Worm (Caenorhabditis elegans) whole organism, L2 larva: ENCODE data around the gene M88.4.

ENCODE experiments used
- C34F6.9 ChIP-seq: fragments of 150-350 bp; optimal IDR thresholded peaks from 2 replicates; lab custom pipeline; 2014; ENCODE audit warnings: missing biosample characterization, missing genetic modification characterization
- F13H6.1 ChIP-seq: sonication (generic microtip); optimal IDR thresholded peaks from 2 replicates; lab custom pipeline; 2016; ENCODE audit warnings: missing genetic modification characterization, missing compliant biosample characterization
- R02D3.7 ChIP-seq: fragments of 150-350 bp; optimal IDR thresholded peaks from 2 replicates; lab custom pipeline; 2014; ENCODE audit warnings: missing biosample characterization, missing genetic modification characterization
- Y55F3AM.14 ChIP-seq: fragments of 200-800 bp; sonication (Bioruptor generic); optimal IDR thresholded peaks from 2 replicates; lab custom pipeline; 2018; ENCODE audit warnings: mild to moderate bottlenecking, missing genetic modification characterization, missing compliant biosample characterization
- aly-2 ChIP-seq: fragments of 150-350 bp; optimal IDR thresholded peaks from 2 replicates; lab custom pipeline; 2014; ENCODE audit warnings: missing biosample characterization, missing genetic modification characterization
- ama-1 ChIP-seq: fragments of 150-350 bp; optimal IDR thresholded peaks from 2 replicates; lab custom pipeline; 2018; ENCODE audit warnings: inconsistent platforms
- blmp-1 ChIP-seq: sonication (generic microtip); optimal IDR thresholded peaks from 2 replicates; lab custom pipeline; 2017; ENCODE audit warnings: missing genetic modification characterization, mild to moderate bottlenecking, missing compliant biosample characterization, antibody characterized with exemption, moderate library complexity; ENCODE audit not compliant: insufficient read depth
- ceh-16 ChIP-seq: fragments of 150-350 bp; optimal IDR thresholded peaks from 2 replicates; lab custom pipeline; 2014; ENCODE audit warnings: missing biosample characterization, missing genetic modification characterization
- crh-2 ChIP-seq: sonication (generic microtip); optimal IDR thresholded peaks from 2 replicates; lab custom pipeline; 2017; ENCODE audit warnings: missing biosample characterization, missing genetic modification characterization
- dmd-4 ChIP-seq: sonication (generic microtip); optimal IDR thresholded peaks from 2 replicates; lab custom pipeline; 2017; ENCODE audit warnings: missing biosample characterization, missing genetic modification characterization
- egl-27 ChIP-seq: sonication (generic microtip); optimal IDR thresholded peaks from 3 replicates; lab custom pipeline; 2017; ENCODE audit warnings: missing biosample characterization, missing genetic modification reagents, missing genetic modification characterization
- elt-1 ChIP-seq: fragments of 150-350 bp; optimal IDR thresholded peaks from 2 replicates; lab custom pipeline; 2014; ENCODE audit warnings: missing biosample characterization, missing genetic modification characterization
- elt-3 ChIP-seq: sonication (generic microtip); optimal IDR thresholded peaks from 2 replicates; lab custom pipeline; 2017; ENCODE audit warnings: missing biosample characterization, missing genetic modification characterization
- fos-1 ChIP-seq: fragments of 150-350 bp; optimal IDR thresholded peaks from 2 replicates; lab custom pipeline; 2014; ENCODE audit warnings: missing biosample characterization, missing genetic modification characterization
- gmeb-1 ChIP-seq: fragments of 150-350 bp; optimal IDR thresholded peaks from 2 replicates; lab custom pipeline; 2014; ENCODE audit warnings: missing biosample characterization, missing genetic modification characterization
- lin-11 ChIP-seq: fragments of 150-350 bp; sonication (generic microtip); optimal IDR thresholded peaks from 2 replicates; lab custom pipeline; 2014; ENCODE audit warnings: missing biosample characterization, missing genetic modification characterization, inconsistent platforms, mixed read lengths
- lin-13 ChIP-seq: fragments of 150-350 bp; optimal IDR thresholded peaks from 2 replicates; lab custom pipeline; 2014; ENCODE audit warnings: missing biosample characterization, missing genetic modification reagents, missing genetic modification characterization
- lsy-2 ChIP-seq, 2 experiments: fragments of 150-350 bp in 1 of 2; sonication (generic microtip) in 1 of 2; optimal IDR thresholded peaks; 2 replicates each; lab custom pipeline; 2014 to 2017; ENCODE audit warnings: missing biosample characterization in 2 of 2, missing genetic modification characterization in 2 of 2
- mab-5 ChIP-seq: fragments of 150-350 bp; optimal IDR thresholded peaks from 2 replicates; lab custom pipeline; 2014; ENCODE audit warnings: missing biosample characterization, missing genetic modification characterization
- mbf-1 ChIP-seq: sonication (generic microtip); optimal IDR thresholded peaks from 2 replicates; lab custom pipeline; 2017; ENCODE audit warnings: missing biosample characterization, missing genetic modification characterization
- mdl-1 ChIP-seq, 2 experiments: fragments of 150-350 bp in 1 of 2; sonication (generic microtip) in 1 of 2; optimal IDR thresholded peaks; 2 replicates each; lab custom pipeline; 2017; ENCODE audit warnings: missing biosample characterization in 2 of 2, missing genetic modification characterization in 2 of 2
- nhr-10 ChIP-seq: sonication (generic microtip); optimal IDR thresholded peaks from 2 replicates; lab custom pipeline; 2017; ENCODE audit warnings: missing biosample characterization, missing genetic modification characterization
- nhr-12 ChIP-seq: fragments of 150-350 bp; optimal IDR thresholded peaks from 2 replicates; lab custom pipeline; 2014; ENCODE audit warnings: missing biosample characterization, missing genetic modification characterization
- nhr-129 ChIP-seq: fragments of 150-350 bp; optimal IDR thresholded peaks from 2 replicates; lab custom pipeline; 2014; ENCODE audit warnings: missing biosample characterization, missing genetic modification characterization
- nhr-21 ChIP-seq: fragments of 150-350 bp; optimal IDR thresholded peaks from 2 replicates; lab custom pipeline; 2014; ENCODE audit warnings: missing biosample characterization, missing genetic modification characterization
- nhr-25 ChIP-seq: fragments of 150-350 bp; sonication (generic microtip); optimal IDR thresholded peaks from 3 replicates; lab custom pipeline; 2014; ENCODE audit warnings: missing biosample characterization, missing genetic modification characterization
- peb-1 ChIP-seq: fragments of 150-350 bp; optimal IDR thresholded peaks from 2 replicates; lab custom pipeline; 2014; ENCODE audit warnings: missing biosample characterization, missing genetic modification characterization
- sem-4 ChIP-seq: fragments of 150-350 bp; optimal IDR thresholded peaks from 2 replicates; lab custom pipeline; 2014; ENCODE audit warnings: missing biosample characterization, missing genetic modification reagents, missing genetic modification characterization
- skn-1 ChIP-seq: sonication (generic microtip); optimal IDR thresholded peaks from 2 replicates; lab custom pipeline; 2017; ENCODE audit warnings: missing biosample characterization, missing genetic modification characterization
- sma-3 ChIP-seq: sonication (generic microtip); optimal IDR thresholded peaks from 2 replicates; lab custom pipeline; 2016; ENCODE audit warnings: missing genetic modification reagents, missing genetic modification characterization, missing compliant biosample characterization
- sma-9 ChIP-seq, 2 experiments: fragments of 150-350 bp in 1 of 2; sonication (generic microtip) in 1 of 2; optimal IDR thresholded peaks; 2 replicates each; lab custom pipeline; 2014 to 2016; ENCODE audit warnings: missing genetic modification characterization in 2 of 2, mild to moderate bottlenecking in 1 of 2, missing biosample characterization in 1 of 2, missing compliant biosample characterization in 1 of 2, missing genetic modification reagents in 1 of 2, moderate library complexity in 1 of 2
- snpc-4 ChIP-seq: fragments of 150-350 bp; optimal IDR thresholded peaks from 2 replicates; lab custom pipeline; 2014; ENCODE audit warnings: missing biosample characterization, missing genetic modification characterization
- unc-55 ChIP-seq: fragments of 150-350 bp; sonication (generic microtip); optimal IDR thresholded peaks from 3 replicates; lab custom pipeline; 2014; ENCODE audit warnings: missing biosample characterization, missing genetic modification reagents, missing genetic modification characterization
- unc-62 ChIP-seq: fragments of 150-350 bp; optimal IDR thresholded peaks from 2 replicates; lab custom pipeline; 2014; ENCODE audit warnings: missing biosample characterization, missing genetic modification reagents, missing genetic modification characterization
- zag-1 ChIP-seq: fragments of 150-350 bp; optimal IDR thresholded peaks from 2 replicates; lab custom pipeline; 2014; ENCODE audit warnings: missing biosample characterization, missing genetic modification characterization
- ztf-1 ChIP-seq: fragments of 200-800 bp; sonication (Bioruptor generic); conservative IDR thresholded peaks from 2 replicates; pipeline ENCODE4 v1.3.6; 2022; ENCODE audit warnings: missing genetic modification characterization, missing compliant biosample characterization
- ztf-11 ChIP-seq: sonication (generic microtip); optimal IDR thresholded peaks from 2 replicates; lab custom pipeline; 2017; ENCODE audit warnings: missing biosample characterization, missing genetic modification characterization
- ztf-4 ChIP-seq: fragments of 150-350 bp; optimal IDR thresholded peaks from 2 replicates; lab custom pipeline; 2014; ENCODE audit warnings: missing biosample characterization, missing genetic modification characterization

M88.4 gene

ce11 chrIII:4544959-4545358 lies 3.9 kb upstream of the M88.4 start, which contains the start of gene M88.3:
Gene M88.3, minus strand, starts transcription at chrIII:4545059.
- TF ChIP-seq nhr-21 (tag; lab: Kevin White, UChicago) = no peak

- TF ChIP-seq ztf-4 (tag; lab: Kevin White, UChicago) (no peak), mbf-1 (tag; lab: Kevin White, UChicago) (no peak), peb-1 (peak; percentile 71), nhr-10 (tag; lab: Kevin White, UChicago) (no peak), lin-11 (tag; lab: Kevin White, UChicago) (peak; percentile 37), sma-3 (GFP tag; lab: Kevin White, UChicago) (peak; percentile 46), blmp-1 (peak; percentile 5), snpc-4 (tag; lab: Kevin White, UChicago) (no peak), dmd-4 (tag; lab: Kevin White, UChicago) (no peak), nhr-21 (tag; lab: Kevin White, UChicago) (peak; percentile 24), mdl-1 (tag; optimal IDR thresholded peaks at IDR 0.05; lab: Kevin White, UChicago) (peak; percentile 26 to 49), elt-1 (tag; lab: Kevin White, UChicago) (no peak), nhr-12 (no peak), unc-55 (peak; percentile 68), egl-27 (peak; percentile 61), F13H6.1 (tag; lab: Kevin White, UChicago) (peak; percentile 83), nhr-129 (peak; percentile 91), ztf-1 (no peak), nhr-25 (tag; lab: Kevin White, UChicago) (peak; percentile 56), fos-1 (tag; lab: Kevin White, UChicago) (peak; percentile 83), aly-2 (tag; lab: Kevin White, UChicago) (no peak), gmeb-1 (tag; lab: Kevin White, UChicago) (peak; percentile 49), crh-2 (tag; lab: Kevin White, UChicago) (peak; percentile 71), sem-4 (peak; percentile 50), skn-1 (tag; lab: Kevin White, UChicago) (no peak), ztf-11 (tag; lab: Kevin White, UChicago) (no peak), C34F6.9 (tag; lab: Kevin White, UChicago) (peak; percentile 80), zag-1 (peak; percentile 32), lsy-2 (tag; optimal IDR thresholded peaks at IDR 0.05; lab: Kevin White, UChicago) (peak in 1 of 2 experiments; percentile 71), ceh-16 (no peak), mab-5 (peak; percentile 17), elt-3 (tag; lab: Kevin White, UChicago) (no peak), Y55F3AM.14 (GFP tag; lab: Kevin White, UChicago) (peak; percentile 28), sma-9 (GFP tag; optimal IDR thresholded peaks at IDR 0.05; lab: Kevin White, UChicago) (peak; percentile 85), sma-9 (tag; optimal IDR thresholded peaks at IDR 0.05; lab: Kevin White, UChicago) (no peak), unc-62 (GFP tag; lab: Kevin White, UChicago) (no peak), lin-13 (peak; percentile 54)
These were observed 3.1 kb downstream of the M88.4 start for ce11 chrIII:4551963-4552362.

ce11 chrIII:4552872-4553271 lies 4.0 kb downstream of the M88.4 start:
- TF ChIP-seq ama-1 (lab: Kevin White, UChicago) (no peak), skn-1 (tag; lab: Kevin White, UChicago) (no peak), fos-1 (tag; lab: Kevin White, UChicago) (peak; percentile 21)

ce11 chrIII:4553316-4553715 lies 4.5 kb downstream of the M88.4 start, which contains the start of gene imph-1:
Gene imph-1, plus strand, starts transcription at chrIII:4553616.
- TF ChIP-seq skn-1 (tag; lab: Kevin White, UChicago) (no peak), sma-3 (GFP tag; lab: Kevin White, UChicago) (no peak), R02D3.7 (tag; lab: Kevin White, UChicago) (no peak), dmd-4 (tag; lab: Kevin White, UChicago) (no peak)
